Fruit fly (Drosophila melanogaster) whole organism, embryonic: ENCODE results near the gene CG32845.

ENCODE experiments used
- CG2116 ChIP-seq: fragments of 200-800 bp; sonication (Bioruptor generic); optimal IDR thresholded peaks from 3 replicates; lab custom pipeline; 2018; ENCODE audit warnings: missing biosample characterization, mild to moderate bottlenecking, missing genetic modification characterization
- az2 ChIP-seq: fragments of 200-800 bp; sonication (Bioruptor generic); optimal IDR thresholded peaks from 3 replicates; lab custom pipeline; 2016; ENCODE audit warnings: missing biosample characterization, missing genetic modification characterization

DNA sequence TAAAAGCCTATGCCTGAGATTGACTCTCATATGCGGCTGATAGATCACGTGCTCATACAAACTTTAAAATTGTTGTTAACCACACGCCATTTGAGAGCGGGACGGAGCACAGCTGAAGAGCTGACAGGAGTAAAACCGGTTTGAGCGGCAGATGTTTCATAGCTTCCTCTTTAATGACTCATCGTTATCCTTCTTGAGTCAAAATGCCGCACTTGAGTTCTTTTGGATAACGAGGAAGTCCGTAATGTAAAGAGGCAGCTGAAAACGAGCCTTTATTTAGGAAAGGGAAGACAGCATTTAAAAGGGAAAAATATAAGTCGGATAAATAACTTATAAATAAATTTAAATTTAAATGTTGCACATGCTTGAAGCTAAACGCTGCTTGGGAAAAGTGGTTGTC, 24.0 kb upstream of the CG32845 start:
- TF ChIP-seq az2 = no peak
- TF ChIP-seq CG2116 (GFP tag; lab: Kevin White, UChicago) = no peak
